Worm (Caenorhabditis elegans): ENCODE measurements around the gene C06E7.88.

DNA sequence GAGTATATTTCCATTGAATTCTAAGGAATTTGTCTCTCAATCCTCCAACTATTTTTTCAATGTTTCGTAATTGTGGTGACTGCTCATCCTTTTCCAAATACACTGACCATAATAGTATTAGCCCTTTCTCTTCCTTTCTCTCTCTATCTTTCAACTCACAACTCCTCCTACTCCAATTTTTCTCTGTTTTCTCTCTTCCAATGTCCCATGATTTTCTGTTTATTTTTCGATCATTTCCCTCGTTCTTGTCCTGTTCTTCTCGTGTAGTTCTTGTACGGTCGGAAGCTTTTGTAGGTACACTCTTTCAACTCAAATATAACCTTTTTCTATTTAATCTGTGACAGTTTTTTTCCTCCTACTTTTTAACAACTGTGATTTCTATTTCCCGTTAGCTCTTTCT, 45.1 kb downstream of the C06E7.88 start:
- TF ChIP-seq tbx-37 (GFP tag; conservative IDR thresholded peaks at IDR 0.05) (no peak), ets-7 (tag; optimal IDR thresholded peaks at IDR 0.05) (no peak), ceh-13 (GFP tag; optimal IDR thresholded peaks at IDR 0.05) (no peak), hmbx-1 (tag; optimal IDR thresholded peaks at IDR 0.05) (no peak), ama-1 (optimal IDR thresholded peaks at IDR 0.05) (no peak)
